Worm (Caenorhabditis elegans) whole organism, L1 larva: Measurements from ENCODE around the gene M60.6.

Source experiments
- C16A3.4 ChIP-seq: fragments of 150-350 bp; optimal IDR thresholded peaks from 2 replicates; lab custom pipeline; 2014; ENCODE audit warnings: missing biosample characterization, missing genetic modification characterization
- Y116A8C.19 ChIP-seq: sonication (generic microtip); optimal IDR thresholded peaks from 2 replicates; lab custom pipeline; 2016; ENCODE audit warnings: missing compliant biosample characterization, missing genetic modification characterization, borderline replicate concordance
- aha-1 ChIP-seq: fragments of 150-350 bp; optimal IDR thresholded peaks from 2 replicates; lab custom pipeline; 2014; ENCODE audit warnings: missing biosample characterization, missing genetic modification characterization
- ama-1 ChIP-seq: fragments of 150-350 bp; optimal IDR thresholded peaks from 2 replicates; lab custom pipeline; 2014
- ceh-63 ChIP-seq: fragments of 200-800 bp; sonication (Bioruptor generic); optimal IDR thresholded peaks from 2 replicates; lab custom pipeline; 2018; ENCODE audit warnings: mild to moderate bottlenecking, missing genetic modification characterization, missing compliant biosample characterization
- ceh-82 ChIP-seq, 3 experiments: fragments of 150-350 bp in 1 of 3; sonication (generic microtip) in 2 of 3; optimal IDR thresholded peaks; 2 replicates each; lab custom pipeline; 2014 to 2017; ENCODE audit warnings: missing biosample characterization in 3 of 3, missing genetic modification characterization in 3 of 3
- dsc-1 ChIP-seq: sonication (generic microtip); optimal IDR thresholded peaks from 2 replicates; lab custom pipeline; 2016; ENCODE audit warnings: mild to moderate bottlenecking, missing genetic modification characterization, missing compliant biosample characterization
- efl-1 ChIP-seq, 4 experiments: fragments of 150-350 bp; optimal IDR thresholded peaks in 3 of 4; peaks in 1 of 4; 1 replicate in 1 of 4; 2 replicates in 3 of 4; lab custom pipeline; 2014; ENCODE audit warnings: missing biosample characterization in 2 of 4, missing genetic modification characterization in 2 of 4, missing genetic modification reagents in 2 of 4
- egl-27 ChIP-seq, 2 experiments: fragments of 150-350 bp in 1 of 2; sonication (generic microtip); optimal IDR thresholded peaks; 3 replicates each; lab custom pipeline; 2017 to 2018; ENCODE audit warnings: missing biosample characterization in 2 of 2, missing genetic modification characterization in 2 of 2, missing genetic modification reagents in 2 of 2
- elt-2 ChIP-seq: sonication (generic microtip); optimal IDR thresholded peaks from 2 replicates; lab custom pipeline; 2016; ENCODE audit warnings: missing genetic modification characterization, mild to moderate bottlenecking, inconsistent platforms, missing compliant biosample characterization, missing genetic modification reagents
- elt-3 ChIP-seq, 6 experiments: fragments of 150-350 bp in 1 of 6; sonication (generic microtip); optimal IDR thresholded peaks; 2 replicates each; lab custom pipeline; 2017 to 2018; ENCODE audit warnings: missing biosample characterization in 6 of 6, missing genetic modification characterization in 6 of 6, inconsistent platforms in 1 of 6
- ets-5 ChIP-seq: fragments of 200-800 bp; sonication (Bioruptor generic); IDR thresholded peaks from 2 replicates; pipeline ENCODE4 v1.3.6; 2022; ENCODE audit warnings: missing genetic modification characterization, missing compliant biosample characterization
- fkh-10 ChIP-seq: sonication (generic microtip); optimal IDR thresholded peaks from 2 replicates; lab custom pipeline; 2017; ENCODE audit warnings: missing biosample characterization, missing genetic modification reagents, missing genetic modification characterization
- fkh-4 ChIP-seq: sonication (generic microtip); optimal IDR thresholded peaks from 2 replicates; lab custom pipeline; 2016; ENCODE audit warnings: missing compliant biosample characterization, missing genetic modification characterization, borderline replicate concordance
- fkh-8 ChIP-seq: sonication (generic microtip); optimal IDR thresholded peaks from 2 replicates; lab custom pipeline; 2016; ENCODE audit warnings: mild to moderate bottlenecking, missing genetic modification characterization, missing compliant biosample characterization
- hlh-17 ChIP-seq: fragments of 200-800 bp; sonication (Bioruptor generic); optimal IDR thresholded peaks from 2 replicates; lab custom pipeline; 2018; ENCODE audit warnings: missing genetic modification characterization, mild to moderate bottlenecking, missing compliant biosample characterization, moderate library complexity, borderline replicate concordance
- irx-1 ChIP-seq: sonication (generic microtip); optimal IDR thresholded peaks from 2 replicates; lab custom pipeline; 2016; ENCODE audit warnings: missing genetic modification characterization, missing compliant biosample characterization
- lin-13 ChIP-seq: fragments of 150-350 bp; optimal IDR thresholded peaks from 2 replicates; lab custom pipeline; 2014; ENCODE audit warnings: missing biosample characterization, missing genetic modification reagents, missing genetic modification characterization
- lin-14 ChIP-seq: fragments of 200-800 bp; sonication (Bioruptor generic); optimal IDR thresholded peaks from 2 replicates; lab custom pipeline; 2018; ENCODE audit warnings: mild to moderate bottlenecking, missing genetic modification characterization, moderate library complexity, missing compliant biosample characterization
- lin-35 ChIP-seq, 2 experiments: fragments of 150-350 bp; optimal IDR thresholded peaks; 2 replicates each; lab custom pipeline; 2014; ENCODE audit warnings: missing biosample characterization in 2 of 2, missing genetic modification characterization in 2 of 2, missing genetic modification reagents in 2 of 2
- mdl-1 ChIP-seq, 2 experiments: fragments of 150-350 bp; optimal IDR thresholded peaks; 2 replicates each; lab custom pipeline; 2014 to 2017; ENCODE audit warnings: missing biosample characterization in 2 of 2, missing genetic modification characterization in 2 of 2, inconsistent platforms in 1 of 2
- nhr-11 ChIP-seq: fragments of 150-350 bp; optimal IDR thresholded peaks from 2 replicates; lab custom pipeline; 2014; ENCODE audit warnings: missing biosample characterization, missing genetic modification characterization
- nhr-19 ChIP-seq: fragments of 200-800 bp; sonication (Bioruptor generic); conservative IDR thresholded peaks from 2 replicates; pipeline ENCODE4 v1.3.6; 2022; ENCODE audit warnings: missing genetic modification characterization, missing compliant biosample characterization
- nhr-20 ChIP-seq: sonication (generic microtip); optimal IDR thresholded peaks from 2 replicates; lab custom pipeline; 2016; ENCODE audit warnings: mild to moderate bottlenecking, missing genetic modification characterization, missing compliant biosample characterization
- nhr-28 ChIP-seq: fragments of 150-350 bp; optimal IDR thresholded peaks from 2 replicates; lab custom pipeline; 2014; ENCODE audit warnings: missing biosample characterization, missing genetic modification characterization
- nhr-71 ChIP-seq: sonication (generic microtip); optimal IDR thresholded peaks from 2 replicates; lab custom pipeline; 2016; ENCODE audit warnings: mild to moderate bottlenecking, missing genetic modification characterization, moderate library complexity, missing compliant biosample characterization
- nhr-84 ChIP-seq: sonication (generic microtip); optimal IDR thresholded peaks from 2 replicates; lab custom pipeline; 2017; ENCODE audit warnings: missing biosample characterization, missing genetic modification characterization
- nhr-90 ChIP-seq: sonication (generic microtip); optimal IDR thresholded peaks from 2 replicates; lab custom pipeline; 2016; ENCODE audit warnings: mild to moderate bottlenecking, missing genetic modification characterization, missing compliant biosample characterization; ENCODE audit not compliant: poor library complexity
- pag-3 ChIP-seq: sonication (generic microtip); optimal IDR thresholded peaks from 2 replicates; lab custom pipeline; 2017; ENCODE audit warnings: missing genetic modification characterization, mild to moderate bottlenecking, missing compliant biosample characterization, antibody characterized with exemption, borderline replicate concordance; ENCODE audit not compliant: insufficient read depth
- pax-3 ChIP-seq: fragments of 200-800 bp; sonication (Bioruptor generic); optimal IDR thresholded peaks from 2 replicates; lab custom pipeline; 2018; ENCODE audit warnings: mild to moderate bottlenecking, missing genetic modification characterization, moderate library complexity, missing compliant biosample characterization
- pqm-1 ChIP-seq: sonication (generic microtip); optimal IDR thresholded peaks from 3 replicates; lab custom pipeline; 2017; ENCODE audit warnings: missing biosample characterization, missing genetic modification characterization
- skn-1 ChIP-seq: fragments of 150-350 bp; optimal IDR thresholded peaks from 2 replicates; lab custom pipeline; 2014; ENCODE audit warnings: missing biosample characterization, missing genetic modification characterization
- snu-23 ChIP-seq: sonication (generic microtip); optimal IDR thresholded peaks from 2 replicates; lab custom pipeline; 2016; ENCODE audit warnings: missing genetic modification characterization, missing compliant biosample characterization
- sox-4 ChIP-seq: sonication (generic microtip); optimal IDR thresholded peaks from 2 replicates; lab custom pipeline; 2016; ENCODE audit warnings: missing genetic modification characterization, missing compliant biosample characterization
- unc-130 ChIP-seq: fragments of 150-350 bp; optimal IDR thresholded peaks from 2 replicates; lab custom pipeline; 2017; ENCODE audit warnings: missing biosample characterization, missing genetic modification characterization, inconsistent platforms
- unc-62 ChIP-seq: fragments of 150-350 bp; optimal IDR thresholded peaks from 2 replicates; lab custom pipeline; 2014; ENCODE audit warnings: missing biosample characterization, missing genetic modification reagents, missing genetic modification characterization
- vab-15 ChIP-seq: sonication (generic microtip); optimal IDR thresholded peaks from 2 replicates; lab custom pipeline; 2017; ENCODE audit warnings: missing genotype, mild to moderate bottlenecking, missing genetic modification characterization, missing compliant biosample characterization
- xbp-1 ChIP-seq: sonication (generic microtip); optimal IDR thresholded peaks from 2 replicates; lab custom pipeline; 2016; ENCODE audit warnings: missing genetic modification characterization, missing compliant biosample characterization
- zag-1 ChIP-seq: fragments of 150-350 bp; optimal IDR thresholded peaks from 2 replicates; lab custom pipeline; 2014; ENCODE audit warnings: missing biosample characterization, missing genetic modification characterization
- ztf-4 ChIP-seq: fragments of 150-350 bp; optimal IDR thresholded peaks from 2 replicates; lab custom pipeline; 2014; ENCODE audit warnings: missing biosample characterization, missing genetic modification characterization

M60.6 gene

ce11 chrX:8205919-8206318 lies 46.3 kb downstream of the M60.6 start (continued):
- TF ChIP-seq fkh-8 (tag; lab: Kevin White, UChicago) (peak; percentile 42), hlh-17 (no peak), nhr-28 (tag; lab: Kevin White, UChicago) (no peak), nhr-11 (tag; lab: Kevin White, UChicago) (no peak), nhr-71 (tag; lab: Kevin White, UChicago) (peak; percentile 52), mdl-1 (tag; optimal IDR thresholded peaks at IDR 0.05; lab: Kevin White, UChicago) (peak in 1 of 2 experiments; percentile 70), efl-1 (optimal IDR thresholded peaks at IDR 0.05; lab: Kevin White, UChicago) (peak; percentile 9 to 13), efl-1 (GFP tag; optimal IDR thresholded peaks at IDR 0.05 in 1 of 2; lab: Kevin White, UChicago) (no peak), irx-1 (tag; lab: Kevin White, UChicago) (no peak), C16A3.4 (tag; lab: Kevin White, UChicago) (peak; percentile 5), fkh-10 (GFP tag; lab: Kevin White, UChicago) (peak; percentile 68), nhr-90 (tag; lab: Kevin White, UChicago) (no peak), elt-2 (tag; lab: Kevin White, UChicago) (no peak), xbp-1 (tag; lab: Kevin White, UChicago) (peak; percentile 30), unc-130 (tag; lab: Kevin White, UChicago) (no peak), nhr-84 (tag; lab: Kevin White, UChicago) (no peak), snu-23 (peak; percentile 49), ceh-63 (no peak), lin-13 (GFP tag; lab: Kevin White, UChicago) (no peak), ets-5 (GFP tag; lab: Robert Waterston, UW) (no peak), Y116A8C.19 (tag; lab: Kevin White, UChicago) (no peak), zag-1 (tag; lab: Kevin White, UChicago) (no peak), unc-62 (no peak), ama-1 (lab: Kevin White, UChicago) (no peak), pqm-1 (tag; lab: Kevin White, UChicago) (no peak), vab-15 (tag; lab: Kevin White, UChicago) (no peak), egl-27 (tag; optimal IDR thresholded peaks at IDR 0.05; lab: Kevin White, UChicago) (no peak), pax-3 (tag; lab: Kevin White, UChicago) (no peak), nhr-20 (tag; lab: Kevin White, UChicago) (no peak), elt-3 (tag; optimal IDR thresholded peaks at IDR 0.05; lab: Kevin White, UChicago) (no peak), lin-35 (GFP tag; optimal IDR thresholded peaks at IDR 0.05; lab: Kevin White, UChicago) (peak in 1 of 2 experiments; percentile 19), ceh-82 (tag; optimal IDR thresholded peaks at IDR 0.05; lab: Kevin White, UChicago) (peak in 1 of 3 experiments; percentile 59), pag-3 (no peak), skn-1 (peak; percentile 45)
- TF ChIP-seq, all 84 proteins: peak for 24

DNA sequence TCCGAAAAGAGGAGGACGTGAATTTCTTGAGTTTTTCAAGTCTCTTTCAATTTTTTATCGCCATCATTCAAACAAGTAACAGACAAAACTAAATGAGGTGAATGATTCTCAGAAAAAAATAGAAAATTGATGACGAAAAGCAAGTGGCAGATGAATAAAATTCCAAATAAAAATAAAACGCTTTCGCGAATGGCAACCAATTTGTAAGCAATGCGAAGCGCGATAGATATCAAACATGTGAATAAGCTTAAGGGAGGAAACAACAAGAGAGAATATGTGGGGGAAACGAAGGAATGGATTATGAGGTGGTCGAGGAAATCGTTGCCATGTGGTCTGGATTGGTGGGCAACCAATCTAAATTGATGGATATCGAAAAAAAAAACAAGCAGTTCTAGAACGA lies 47.8 kb downstream of the M60.6 start:
- TF ChIP-seq dsc-1: peak; percentile 95
- TF ChIP-seq lin-14 (GFP tag; lab: Kevin White, UChicago): peak; percentile 1
- no peak for TF ChIP-seq ztf-4 (tag; lab: Kevin White, UChicago)
- no peak for TF ChIP-seq nhr-19
- TF ChIP-seq aha-1 (tag; lab: Kevin White, UChicago): no peak
- peak; percentile 35 for TF ChIP-seq fkh-4 (tag; lab: Kevin White, UChicago)
- TF ChIP-seq sox-4 (tag; lab: Kevin White, UChicago): no peak
- TF ChIP-seq fkh-8 (tag; lab: Kevin White, UChicago): peak; percentile 37
